Fruit fly (Drosophila melanogaster): ENCODE results near the gene Kebab.

Gene Kebab

DNA sequence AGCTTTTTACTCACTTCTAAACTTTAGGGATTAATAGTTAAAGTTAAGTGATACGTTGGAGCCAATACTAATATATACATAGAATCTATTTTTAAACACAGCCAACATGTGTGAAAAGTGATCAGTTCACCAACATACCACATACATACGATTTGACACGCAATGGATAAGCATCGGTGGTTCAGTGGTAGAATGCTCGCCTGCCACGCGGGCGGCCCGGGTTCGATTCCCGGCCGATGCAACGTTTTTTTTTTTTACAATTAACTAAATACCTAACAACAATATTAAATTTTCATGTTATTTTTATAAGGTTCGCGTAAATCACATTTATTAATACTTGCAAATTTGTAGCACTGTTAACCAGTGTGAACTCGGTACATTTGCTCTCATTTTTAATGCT is 13.8 kb upstream of the Kebab start:
- no peak for TF ChIP-seq Sin3A (optimal IDR thresholded peaks at IDR 0.05)
- no peak for TF ChIP-seq Myc (optimal IDR thresholded peaks at IDR 0.05)
- no peak for TF ChIP-seq insv (optimal IDR thresholded peaks at IDR 0.05)
- TF ChIP-seq psq (optimal IDR thresholded peaks at IDR 0.05) = no peak
- no peak for TF ChIP-seq ttk (optimal IDR thresholded peaks at IDR 0.05)
- TF ChIP-seq h (optimal IDR thresholded peaks at IDR 0.05) = no peak

dm6 chr2L:2032076-2032475 is 13.2 kb upstream of the Kebab start:
- no peak for TF ChIP-seq Sin3A (optimal IDR thresholded peaks at IDR 0.05)
- no peak for TF ChIP-seq psq (optimal IDR thresholded peaks at IDR 0.05)
- TF ChIP-seq ttk (optimal IDR thresholded peaks at IDR 0.05) = no peak
- no peak for TF ChIP-seq insv (optimal IDR thresholded peaks at IDR 0.05)
- no peak for TF ChIP-seq Myc (optimal IDR thresholded peaks at IDR 0.05)
- no peak for TF ChIP-seq h (optimal IDR thresholded peaks at IDR 0.05)

dm6 chr2L:2035941-2036340 is 9.4 kb upstream of the Kebab start, which contains the start of gene CG42296:
Gene CG42296, minus strand, starts transcription at chr2L:2036041.
- TF ChIP-seq h (optimal IDR thresholded peaks at IDR 0.05) = no peak
- TF ChIP-seq Sin3A (optimal IDR thresholded peaks at IDR 0.05) = no peak
- TF ChIP-seq ttk (optimal IDR thresholded peaks at IDR 0.05) = no peak
- no peak for TF ChIP-seq insv (optimal IDR thresholded peaks at IDR 0.05)
- TF ChIP-seq psq (optimal IDR thresholded peaks at IDR 0.05) = no peak
- TF ChIP-seq Myc (optimal IDR thresholded peaks at IDR 0.05) = no peak

- TF ChIP-seq Sin3A (optimal IDR thresholded peaks at IDR 0.05) = no peak
- TF ChIP-seq h (optimal IDR thresholded peaks at IDR 0.05) = no peak
- TF ChIP-seq psq (optimal IDR thresholded peaks at IDR 0.05) = no peak
- no peak for TF ChIP-seq Myc (optimal IDR thresholded peaks at IDR 0.05)
- TF ChIP-seq ttk (optimal IDR thresholded peaks at IDR 0.05) = no peak
- TF ChIP-seq insv (optimal IDR thresholded peaks at IDR 0.05) = no peak
Observed at dm6 chr2L:2037165-2037550, 8.1 kb upstream of the Kebab start, which contains the start of gene lectin-22C. Gene lectin-22C, minus strand, starts transcription at chr2L:2037265.

DNA sequence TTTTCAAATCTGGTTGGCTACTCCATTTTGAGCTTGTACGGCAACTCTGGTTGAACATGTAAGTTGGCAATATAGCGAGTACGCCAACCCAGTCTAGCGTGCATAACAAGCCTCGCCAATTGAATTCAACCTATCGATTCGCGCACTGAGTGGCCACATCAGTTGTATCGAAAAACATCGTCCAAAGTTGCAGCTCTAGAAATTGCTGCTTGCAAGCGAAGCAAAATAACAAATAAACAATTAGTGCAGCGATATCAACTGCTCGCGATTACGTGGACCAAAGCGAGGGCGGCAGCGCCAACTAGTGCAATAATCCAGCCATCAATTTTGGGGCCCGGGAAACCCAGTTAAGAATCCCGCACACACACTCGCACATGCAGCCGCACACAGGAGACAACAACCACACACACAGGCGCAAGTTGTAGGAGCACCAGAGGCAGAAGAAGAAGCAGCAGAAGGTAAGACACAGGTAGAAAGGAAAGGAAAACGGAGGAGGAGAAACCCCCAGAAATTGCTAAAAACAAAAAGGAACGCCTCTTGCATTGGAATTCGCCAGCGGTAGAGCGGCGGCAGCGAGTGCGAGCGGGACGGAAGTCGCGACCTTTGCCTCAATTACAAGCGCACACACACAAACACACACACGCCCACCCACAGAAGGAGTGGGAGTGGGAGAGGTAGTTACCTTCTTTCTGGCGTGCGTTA is 7.6 kb upstream of the Kebab start:
- TF ChIP-seq insv (optimal IDR thresholded peaks at IDR 0.05) = no peak
- no peak for TF ChIP-seq Myc (optimal IDR thresholded peaks at IDR 0.05)
- TF ChIP-seq h (optimal IDR thresholded peaks at IDR 0.05) = no peak
- TF ChIP-seq psq (optimal IDR thresholded peaks at IDR 0.05) = no peak
- no peak for TF ChIP-seq ttk (optimal IDR thresholded peaks at IDR 0.05)
- TF ChIP-seq Sin3A (optimal IDR thresholded peaks at IDR 0.05) = no peak

dm6 chr2L:2038253-2038955 is 6.9 kb upstream of the Kebab start:
- TF ChIP-seq Myc (optimal IDR thresholded peaks at IDR 0.05) (no peak), insv (optimal IDR thresholded peaks at IDR 0.05) (no peak), Sin3A (optimal IDR thresholded peaks at IDR 0.05) (no peak), h (optimal IDR thresholded peaks at IDR 0.05) (no peak), ttk (optimal IDR thresholded peaks at IDR 0.05) (no peak), psq (optimal IDR thresholded peaks at IDR 0.05) (no peak)

dm6 chr2L:2038956-2039263 is 6.4 kb upstream of the Kebab start:
- TF ChIP-seq Myc (optimal IDR thresholded peaks at IDR 0.05) (no peak), ttk (optimal IDR thresholded peaks at IDR 0.05) (no peak), psq (optimal IDR thresholded peaks at IDR 0.05) (no peak), Sin3A (optimal IDR thresholded peaks at IDR 0.05) (no peak), h (optimal IDR thresholded peaks at IDR 0.05) (no peak), insv (optimal IDR thresholded peaks at IDR 0.05) (no peak)

- TF ChIP-seq Myc (optimal IDR thresholded peaks at IDR 0.05) (no peak), Sin3A (optimal IDR thresholded peaks at IDR 0.05) (no peak), psq (optimal IDR thresholded peaks at IDR 0.05) (no peak), insv (optimal IDR thresholded peaks at IDR 0.05) (no peak), ttk (optimal IDR thresholded peaks at IDR 0.05) (no peak), h (optimal IDR thresholded peaks at IDR 0.05) (no peak)
Observed at dm6 chr2L:2039458-2039857, 5.8 kb upstream of the Kebab start.

DNA sequence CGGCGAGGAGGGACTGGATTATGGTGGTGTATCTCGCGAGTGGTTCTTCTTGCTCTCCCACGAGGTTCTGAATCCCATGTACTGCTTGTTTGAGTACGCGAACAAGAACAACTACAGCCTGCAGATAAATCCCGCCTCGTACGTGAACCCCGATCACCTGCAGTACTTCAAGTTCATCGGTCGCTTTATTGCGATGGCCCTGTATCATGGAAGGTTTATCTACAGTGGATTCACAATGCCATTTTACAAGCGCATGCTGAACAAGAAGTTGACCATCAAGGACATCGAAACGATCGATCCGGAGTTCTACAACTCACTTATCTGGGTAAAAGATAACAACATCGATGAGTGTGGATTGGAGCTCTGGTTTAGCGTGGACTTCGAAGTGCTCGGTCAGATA is 3.2 kb upstream of the Kebab start:
- TF ChIP-seq Sin3A (optimal IDR thresholded peaks at IDR 0.05) = no peak
- TF ChIP-seq psq (optimal IDR thresholded peaks at IDR 0.05) = no peak
- TF ChIP-seq insv (optimal IDR thresholded peaks at IDR 0.05) = no peak
- no peak for TF ChIP-seq h (optimal IDR thresholded peaks at IDR 0.05)
- no peak for TF ChIP-seq Myc (optimal IDR thresholded peaks at IDR 0.05)
- TF ChIP-seq ttk (optimal IDR thresholded peaks at IDR 0.05) = no peak

DNA sequence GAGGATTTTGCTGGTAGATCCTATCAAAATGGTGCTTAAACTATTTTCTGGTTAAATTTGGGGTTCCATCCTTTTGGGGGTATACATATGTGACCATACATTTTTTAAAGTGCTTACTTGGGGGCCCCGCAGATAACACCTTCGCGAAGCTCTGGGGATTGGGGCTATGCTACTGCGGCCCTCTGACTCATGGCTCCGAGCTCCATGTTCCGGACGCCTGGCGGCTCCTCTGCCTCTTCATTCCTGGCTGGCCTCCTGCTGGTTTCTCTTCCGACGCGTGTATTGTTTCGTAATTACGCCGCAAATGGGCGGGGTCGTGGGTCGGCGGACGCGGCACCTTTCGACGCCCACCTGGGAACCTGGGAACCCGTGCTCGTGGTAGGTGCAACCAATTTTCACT is 468 bp upstream of the Kebab start:
- no peak for TF ChIP-seq Sin3A (optimal IDR thresholded peaks at IDR 0.05)
- no peak for TF ChIP-seq insv (optimal IDR thresholded peaks at IDR 0.05)
- no peak for TF ChIP-seq Myc (optimal IDR thresholded peaks at IDR 0.05)
- no peak for TF ChIP-seq psq (optimal IDR thresholded peaks at IDR 0.05)
- TF ChIP-seq ttk (optimal IDR thresholded peaks at IDR 0.05) = no peak
- TF ChIP-seq h (optimal IDR thresholded peaks at IDR 0.05) = no peak

DNA sequence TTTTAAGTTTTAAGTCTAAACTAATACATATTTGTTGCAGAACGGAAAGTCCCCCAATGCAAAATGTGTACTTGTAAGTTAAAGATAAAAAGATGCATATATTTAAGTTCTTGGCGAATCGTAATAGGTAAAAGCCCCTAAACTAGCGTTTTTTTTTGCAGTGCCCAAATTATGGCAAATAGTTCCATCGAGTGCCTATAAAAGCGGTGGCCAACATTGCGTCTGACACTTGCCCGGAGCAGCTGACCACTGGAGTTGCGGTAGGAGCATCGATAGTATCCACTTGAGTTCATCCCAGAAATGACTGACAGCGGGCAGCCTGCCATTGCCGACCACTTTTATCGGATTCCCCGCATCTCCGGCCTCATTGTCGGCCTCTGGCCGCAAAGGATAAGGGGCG is 9.0 kb downstream of the Kebab start, which contains the start of gene Or22c:
Gene Or22c (plus strand): TSS at position 301 of the 400 bp plus-strand sequence.
- TF ChIP-seq h (optimal IDR thresholded peaks at IDR 0.05) (no peak), psq (optimal IDR thresholded peaks at IDR 0.05) (no peak), insv (optimal IDR thresholded peaks at IDR 0.05) (no peak), Sin3A (optimal IDR thresholded peaks at IDR 0.05) (no peak), Myc (optimal IDR thresholded peaks at IDR 0.05) (no peak), ttk (optimal IDR thresholded peaks at IDR 0.05) (no peak)

- TF ChIP-seq h (optimal IDR thresholded peaks at IDR 0.05) (no peak), Sin3A (optimal IDR thresholded peaks at IDR 0.05) (no peak), ttk (optimal IDR thresholded peaks at IDR 0.05) (no peak), psq (optimal IDR thresholded peaks at IDR 0.05) (no peak), insv (optimal IDR thresholded peaks at IDR 0.05) (no peak), Myc (optimal IDR thresholded peaks at IDR 0.05) (no peak)
Observed at dm6 chr2L:2072970-2073369, 27.7 kb downstream of the Kebab start.
